Fruit fly (Drosophila melanogaster) whole organism, prepupa: Measurements from ENCODE around the gene Snoo.
A peak's percentile ranks its signal among the peaks of the same experiment; 100 is the strongest.

ENCODE experiments used
- CG10631 ChIP-seq: fragments of 200-800 bp; sonication (Bioruptor generic); optimal IDR thresholded peaks from 2 replicates; lab custom pipeline; 2016; ENCODE audit warnings: missing biosample characterization, missing genetic modification characterization
- CG11294 ChIP-seq: fragments of 200-800 bp; sonication (Bioruptor generic); IDR thresholded peaks from 2 replicates; pipeline ENCODE4 v1.3.6; 2022; ENCODE audit warnings: missing biosample characterization, missing genetic modification characterization
- CG11902 ChIP-seq: fragments of 200-800 bp; sonication (Bioruptor generic); optimal IDR thresholded peaks from 3 replicates; lab custom pipeline; 2016; ENCODE audit warnings: missing biosample characterization, missing genetic modification characterization
- CG15336 ChIP-seq: fragments of 200-800 bp; sonication (Bioruptor generic); IDR thresholded peaks from 2 replicates; pipeline ENCODE4 v1.3.6; 2022; ENCODE audit warnings: missing biosample characterization, missing genetic modification characterization
- CG3032 ChIP-seq: fragments of 200-800 bp; optimal IDR thresholded peaks from 2 replicates; lab custom pipeline; 2019; ENCODE audit warnings: missing biosample characterization, mild to moderate bottlenecking, missing genetic modification characterization, moderate library complexity
- CG31627 ChIP-seq: fragments of 200-800 bp; sonication (Bioruptor generic); optimal IDR thresholded peaks from 3 replicates; lab custom pipeline; 2016; ENCODE audit warnings: missing biosample characterization, missing genetic modification characterization
- CG32006 ChIP-seq: fragments of 200-800 bp; sonication (Bioruptor generic); optimal IDR thresholded peaks from 3 replicates; lab custom pipeline; 2017; ENCODE audit warnings: missing biosample characterization, mild to moderate bottlenecking, missing genetic modification characterization
- CG34406 ChIP-seq: fragments of 200-800 bp; sonication (Bioruptor generic); optimal IDR thresholded peaks from 3 replicates; lab custom pipeline; 2016; ENCODE audit warnings: missing biosample characterization, missing genetic modification characterization
- CG3919 ChIP-seq: fragments of 200-800 bp; sonication (Bioruptor generic); optimal IDR thresholded peaks from 3 replicates; lab custom pipeline; 2016; ENCODE audit warnings: missing biosample characterization, missing genetic modification characterization
- CG4318 ChIP-seq: fragments of 200-800 bp; sonication (Bioruptor generic); optimal IDR thresholded peaks from 3 replicates; lab custom pipeline; 2017; ENCODE audit warnings: missing biosample characterization, mild to moderate bottlenecking, missing genetic modification characterization
- CG6163 ChIP-seq: fragments of 200-800 bp; sonication (Bioruptor generic); IDR thresholded peaks from 3 replicates; pipeline ENCODE4 v1.3.6; 2022; ENCODE audit warnings: missing biosample characterization, missing genetic modification characterization
- CG6276 ChIP-seq: fragments of 200-800 bp; sonication (Bioruptor generic); optimal IDR thresholded peaks from 2 replicates; lab custom pipeline; 2017; ENCODE audit warnings: missing biosample characterization, mild to moderate bottlenecking, missing genetic modification characterization
- CG7368 ChIP-seq: fragments of 200-800 bp; sonication (Bioruptor generic); optimal IDR thresholded peaks from 3 replicates; lab custom pipeline; 2016; ENCODE audit warnings: missing biosample characterization, missing genetic modification characterization
- CG8119 ChIP-seq: fragments of 200-800 bp; sonication (Bioruptor generic); IDR thresholded peaks from 3 replicates; pipeline ENCODE4 v1.3.6; 2022; ENCODE audit warnings: missing biosample characterization, missing genetic modification characterization
- CG8632 ChIP-seq: fragments of 200-800 bp; sonication (Bioruptor generic); optimal IDR thresholded peaks from 3 replicates; lab custom pipeline; 2016; ENCODE audit warnings: missing biosample characterization, missing genetic modification characterization
- Eip75B ChIP-seq: fragments of 200-800 bp; sonication (Bioruptor generic); optimal IDR thresholded peaks from 3 replicates; lab custom pipeline; 2016; ENCODE audit warnings: missing biosample characterization, missing genetic modification characterization
- Eip78C ChIP-seq: fragments of 200-800 bp; sonication (Bioruptor generic); peaks from one replicate; lab custom pipeline; 2016; ENCODE audit warnings: missing biosample characterization, missing genetic modification characterization
- Ets21C ChIP-seq: fragments of 200-800 bp; sonication (Bioruptor generic); optimal IDR thresholded peaks from 3 replicates; lab custom pipeline; 2016; ENCODE audit warnings: missing biosample characterization, missing genetic modification characterization
- Ets96B ChIP-seq: fragments of 200-800 bp; optimal IDR thresholded peaks from 2 replicates; lab custom pipeline; 2019; ENCODE audit warnings: missing biosample characterization, mild to moderate bottlenecking, missing genetic modification characterization, moderate library complexity
- Gug ChIP-seq: fragments of 200-800 bp; sonication (Bioruptor generic); IDR thresholded peaks from 2 replicates; pipeline ENCODE4 v1.3.6; 2022; ENCODE audit warnings: missing biosample characterization, missing genetic modification characterization
- Hr38 ChIP-seq: sonication (Bioruptor generic); optimal IDR thresholded peaks from 2 replicates; lab custom pipeline; 2016; ENCODE audit warnings: missing biosample characterization, missing genetic modification characterization
- Hr4 ChIP-seq: fragments of 200-800 bp; sonication (Bioruptor generic); optimal IDR thresholded peaks from 3 replicates; lab custom pipeline; 2016; ENCODE audit warnings: missing biosample characterization, missing genetic modification characterization
- Lpt ChIP-seq: fragments of 200-800 bp; sonication (Bioruptor generic); optimal IDR thresholded peaks from 3 replicates; lab custom pipeline; 2016; ENCODE audit warnings: missing biosample characterization, missing genetic modification characterization
- OdsH ChIP-seq: fragments of 200-800 bp; sonication (Bioruptor generic); optimal IDR thresholded peaks from 3 replicates; lab custom pipeline; 2016; ENCODE audit warnings: missing biosample characterization, missing genetic modification characterization
- Sox14 ChIP-seq: fragments of 200-800 bp; sonication (Bioruptor generic); optimal IDR thresholded peaks from 3 replicates; lab custom pipeline; 2016; ENCODE audit warnings: missing biosample characterization, missing genetic modification characterization
- Sox15 ChIP-seq: fragments of 200-800 bp; sonication (Bioruptor generic); optimal IDR thresholded peaks from 3 replicates; lab custom pipeline; 2016; ENCODE audit warnings: missing biosample characterization, missing genetic modification characterization
- achi ChIP-seq: fragments of 200-800 bp; sonication (Bioruptor generic); optimal IDR thresholded peaks from 3 replicates; lab custom pipeline; 2016; ENCODE audit warnings: missing biosample characterization, missing genetic modification characterization
- acj6 ChIP-seq: fragments of 200-800 bp; sonication (Bioruptor generic); optimal IDR thresholded peaks from 3 replicates; lab custom pipeline; 2016; ENCODE audit warnings: missing biosample characterization, missing genetic modification characterization
- dsx ChIP-seq: fragments of 200-800 bp; optimal IDR thresholded peaks from 3 replicates; lab custom pipeline; 2019; ENCODE audit warnings: missing biosample characterization, mild to moderate bottlenecking, missing genetic modification characterization, moderate library complexity; ENCODE audit not compliant: poor library complexity, severe bottlenecking
- eg ChIP-seq: fragments of 200-800 bp; sonication (Bioruptor generic); IDR thresholded peaks from 3 replicates; pipeline ENCODE4 v1.3.6; 2022; ENCODE audit warnings: missing biosample characterization, missing genetic modification characterization
- esn ChIP-seq: fragments of 200-800 bp; sonication (Bioruptor generic); optimal IDR thresholded peaks from 2 replicates; lab custom pipeline; 2016; ENCODE audit warnings: missing biosample characterization, mild to moderate bottlenecking, missing genetic modification characterization, moderate library complexity
- fkh ChIP-seq: fragments of 200-800 bp; sonication (Bioruptor generic); optimal IDR thresholded peaks from 3 replicates; lab custom pipeline; 2017; ENCODE audit warnings: missing biosample characterization, mild to moderate bottlenecking, missing genetic modification characterization, moderate library complexity
- lz ChIP-seq: fragments of 200-800 bp; sonication (Bioruptor generic); optimal IDR thresholded peaks from 3 replicates; lab custom pipeline; 2016; ENCODE audit warnings: missing biosample characterization, missing genetic modification characterization
- net ChIP-seq: fragments of 200-800 bp; sonication (Bioruptor generic); optimal IDR thresholded peaks from 3 replicates; lab custom pipeline; 2016; ENCODE audit warnings: missing biosample characterization, missing genetic modification characterization
- salr ChIP-seq, 2 experiments: fragments of 200-800 bp; sonication (Bioruptor generic); optimal IDR thresholded peaks; 3 replicates each; lab custom pipeline; 2016 to 2018; ENCODE audit warnings: missing biosample characterization in 2 of 2, missing genetic modification characterization in 2 of 2, mild to moderate bottlenecking in 1 of 2
- spab ChIP-seq: fragments of 200-800 bp; sonication (Bioruptor generic); optimal IDR thresholded peaks from 2 replicates; lab custom pipeline; 2017; ENCODE audit warnings: missing biosample characterization, mild to moderate bottlenecking, missing genetic modification characterization, missing genetic modification reagents
- ss ChIP-seq, 2 experiments: fragments of 200-800 bp; sonication (Bioruptor generic); optimal IDR thresholded peaks; 2 replicates in 1 of 2; 3 replicates in 1 of 2; lab custom pipeline; 2017 to 2018; ENCODE audit warnings: mild to moderate bottlenecking in 2 of 2, missing biosample characterization in 2 of 2, missing genetic modification characterization in 2 of 2, moderate library complexity in 1 of 2
- svp ChIP-seq: fragments of 200-800 bp; sonication (Bioruptor generic); peaks from one replicate; lab custom pipeline; 2016; ENCODE audit warnings: missing biosample characterization, missing genetic modification characterization
- topi ChIP-seq: fragments of 200-800 bp; sonication (Bioruptor generic); optimal IDR thresholded peaks from 3 replicates; lab custom pipeline; 2016; ENCODE audit warnings: missing biosample characterization, missing genetic modification characterization
- vri ChIP-seq: fragments of 200-800 bp; sonication (Bioruptor generic); optimal IDR thresholded peaks from 3 replicates; lab custom pipeline; 2016; ENCODE audit warnings: missing biosample characterization, mild to moderate bottlenecking, missing genetic modification characterization

Snoo gene

dm6 chr2L:7970001-7970400 is 14.0 kb downstream of the Snoo start:
- peak; percentile 5 for TF ChIP-seq vri
- peak; percentile 91 for TF ChIP-seq svp (GFP tag; lab: Kevin White, UChicago)
- peak; percentile 62 for TF ChIP-seq Eip78C (GFP tag; lab: Kevin White, UChicago)
- no peak for TF ChIP-seq CG32006

dm6 chr2L:7969329-7969728 is 14.7 kb downstream of the Snoo start:
- TF ChIP-seq Sox14: no peak
- no peak for TF ChIP-seq CG3032 (tag; lab: Kevin White, UChicago)
- TF ChIP-seq OdsH (GFP tag; lab: Kevin White, UChicago): no peak

dm6 chr2L:7968054-7968453 is 15.9 kb downstream of the Snoo start:
- TF ChIP-seq Ets96B (tag; lab: Kevin White, UChicago): peak; percentile 44
- peak; percentile 10 for TF ChIP-seq CG34406 (GFP tag; lab: Kevin White, UChicago)
- TF ChIP-seq dsx (GFP tag; lab: Kevin White, UChicago): no peak
- TF ChIP-seq achi: peak; percentile 26
- no peak for TF ChIP-seq Hr38
- no peak for TF ChIP-seq topi
- TF ChIP-seq CG8119: peak; percentile 75
- TF ChIP-seq Sox15 (GFP tag; lab: Kevin White, UChicago): no peak
- no peak for TF ChIP-seq fkh (GFP tag; lab: Kevin White, UChicago)
- TF ChIP-seq CG4318 (GFP tag; lab: Kevin White, UChicago): peak; percentile 62
- TF ChIP-seq CG11902 (GFP tag; lab: Kevin White, UChicago): no peak
- no peak for TF ChIP-seq net (GFP tag; lab: Kevin White, UChicago)
- TF ChIP-seq acj6 (GFP tag; lab: Kevin White, UChicago): peak; percentile 18
- no peak for TF ChIP-seq lz (GFP tag; lab: Kevin White, UChicago)
- TF ChIP-seq CG3919: peak; percentile 21
- TF ChIP-seq CG7368 (GFP tag; lab: Kevin White, UChicago): no peak
- TF ChIP-seq svp (GFP tag; lab: Kevin White, UChicago): no peak
- TF ChIP-seq esn (GFP tag; lab: Kevin White, UChicago): no peak
- TF ChIP-seq spab (GFP tag; lab: Kevin White, UChicago): peak; percentile 27
- TF ChIP-seq CG6163 (GFP tag; lab: Robert Waterston, UW): peak; percentile 60
- TF ChIP-seq CG3032 (tag; lab: Kevin White, UChicago): peak; percentile 34
- no peak for TF ChIP-seq Lpt
- TF ChIP-seq OdsH (GFP tag; lab: Kevin White, UChicago): peak; percentile 18
- TF ChIP-seq CG8632 (GFP tag; lab: Kevin White, UChicago): no peak
- peak; percentile 66 for TF ChIP-seq CG15336 (GFP tag; lab: Robert Waterston, UW)
- peak; percentile 54 for TF ChIP-seq CG6276 (GFP tag; lab: Kevin White, UChicago)
- TF ChIP-seq ss (GFP tag; optimal IDR thresholded peaks at IDR 0.05; lab: Kevin White, UChicago): peak in 1 of 2 experiments; percentile 15
- peak; percentile 11 for TF ChIP-seq CG10631 (GFP tag; lab: Kevin White, UChicago)
- no peak for TF ChIP-seq CG31627 (GFP tag; lab: Kevin White, UChicago)
- no peak for TF ChIP-seq Eip75B
- TF ChIP-seq Gug (GFP tag; lab: Robert Waterston, UW): 0 out of 2 replicates have a peak, but pooled peaks have one; percentile 20
- TF ChIP-seq eg: peak; percentile 69
- peak; percentile 59 for TF ChIP-seq Hr4 (GFP tag; lab: Kevin White, UChicago)
- TF ChIP-seq Eip78C (GFP tag; lab: Kevin White, UChicago): peak; percentile 84
- TF ChIP-seq Ets21C: no peak
- TF ChIP-seq CG11294 (GFP tag; lab: Robert Waterston, UW): peak; percentile 31; the same call in 1 of the 2 replicates
- peak in 1 of 2 experiments; percentile 45 for TF ChIP-seq salr (GFP tag; optimal IDR thresholded peaks at IDR 0.05; lab: Kevin White, UChicago)
- peak; percentile 75 for TF ChIP-seq CG32006
